Worm (Caenorhabditis elegans): ENCODE results near the gene C18B2.5.

DNA sequence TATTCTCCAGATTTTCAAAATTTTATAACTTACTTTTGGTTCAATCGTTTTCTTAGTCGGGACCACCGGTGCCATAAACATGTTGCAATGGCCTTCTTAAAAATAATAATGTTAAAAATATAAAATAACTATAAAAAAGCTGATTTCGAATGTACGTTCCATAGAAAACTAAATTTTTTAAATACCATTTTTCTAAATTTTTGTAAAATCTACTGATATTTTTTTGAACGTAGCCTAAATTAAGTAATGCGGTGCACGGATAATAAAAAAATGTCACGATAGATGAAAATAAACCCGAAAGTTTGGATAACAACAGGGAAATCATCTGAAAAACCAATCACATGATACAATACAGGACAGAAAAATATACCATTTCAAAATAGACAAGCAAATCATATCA, 37.4 kb downstream of the C18B2.5 start, which contains the start of gene T27A10.5:
- TF ChIP-seq skn-1 (tag; optimal IDR thresholded peaks at IDR 0.05) (no peak), unc-62 (GFP tag; optimal IDR thresholded peaks at IDR 0.05) (no peak), jun-1 (tag; optimal IDR thresholded peaks at IDR 0.05) (no peak), pqm-1 (tag; optimal IDR thresholded peaks at IDR 0.05) (no peak), ama-1 (optimal IDR thresholded peaks at IDR 0.05) (no peak), nhr-11 (tag; optimal IDR thresholded peaks at IDR 0.05) (no peak), egl-27 (tag; optimal IDR thresholded peaks at IDR 0.05) (no peak), ztf-4 (tag; optimal IDR thresholded peaks at IDR 0.05) (no peak), fos-1 (tag; optimal IDR thresholded peaks at IDR 0.05) (no peak)

All from whole organism, L1 larva.